Fruit fly (Drosophila melanogaster): ENCODE data around the gene bcd.

Gene bcd

dm6 chr3R:6791189-6791886, 32.1 kb upstream of the bcd start, which contains the start of gene Dfd (continued):
- TF ChIP-seq CG6791 (GFP tag; IDR thresholded peaks at IDR 0.05; ENCODE audit: partially characterized antibody) = peak; percentile 50; the same call in 1 of the 3 replicates
- peak; percentile 55 for TF ChIP-seq bcd (GFP tag; optimal IDR thresholded peaks at IDR 0.05)
- TF ChIP-seq chn (GFP tag; optimal IDR thresholded peaks at IDR 0.05) = peak; percentile 21
- peak; percentile 10 for TF ChIP-seq caup (GFP tag; optimal IDR thresholded peaks at IDR 0.05; ENCODE audit: severe bottlenecking)
- TF ChIP-seq CG17385 (GFP tag; optimal IDR thresholded peaks at IDR 0.05) = peak; percentile 48
- TF ChIP-seq CG11695 (GFP tag; IDR thresholded peaks at IDR 0.05) = 0 out of 3 replicates have a peak, but pooled peaks have one; percentile 35
- no peak for TF ChIP-seq CG14050 (GFP tag; IDR thresholded peaks at IDR 0.05)
- no peak for TF ChIP-seq CG14710 (tag; optimal IDR thresholded peaks at IDR 0.05)
- no peak for TF ChIP-seq Hr51 (GFP tag; optimal IDR thresholded peaks at IDR 0.05)
- 0 out of 2 replicates have a peak, but pooled peaks have one; percentile 32 for TF ChIP-seq CG32767 (GFP tag; IDR thresholded peaks at IDR 0.05)
- TF ChIP-seq Adf1 (GFP tag; IDR thresholded peaks at IDR 0.05) = peak; percentile 66
- TF ChIP-seq knrl (GFP tag; IDR thresholded peaks at IDR 0.05; ENCODE audit: partially characterized antibody) = 0 out of 3 replicates have a peak, but pooled peaks have one; percentile 41
- no peak for TF ChIP-seq CG1233 (GFP tag; optimal IDR thresholded peaks at IDR 0.05)
- no peak for TF ChIP-seq nerfin-2 (GFP tag; IDR thresholded peaks at IDR 0.05; ENCODE audit: partially characterized antibody)
- TF ChIP-seq Deaf1 (tag; optimal IDR thresholded peaks at IDR 0.05) = peak; percentile 84
- no peak for TF ChIP-seq Opbp (GFP tag; IDR thresholded peaks at IDR 0.05; ENCODE audit: partially characterized antibody)
- TF ChIP-seq CG8478 (optimal IDR thresholded peaks at IDR 0.05) = peak; percentile 90
- peak; percentile 50; the same call in 1 of the 2 replicates for TF ChIP-seq CG6689 (GFP tag; IDR thresholded peaks at IDR 0.05)
- TF ChIP-seq pb (GFP tag; optimal IDR thresholded peaks at IDR 0.05) = peak; percentile 6
- TF ChIP-seq tin (GFP tag; optimal IDR thresholded peaks at IDR 0.05) = peak; percentile 26
- TF ChIP-seq Ada2b (GFP tag; IDR thresholded peaks at IDR 0.05) = peak; percentile 53
- TF ChIP-seq stc (GFP tag; IDR thresholded peaks at IDR 0.05) = no peak
- TF ChIP-seq aop (GFP tag; IDR thresholded peaks at IDR 0.05) = no peak
- peak; percentile 51 for TF ChIP-seq CG32532 (GFP tag; IDR thresholded peaks at IDR 0.05)
- no peak for TF ChIP-seq YL-1 (GFP tag; optimal IDR thresholded peaks at IDR 0.05)
- TF ChIP-seq Xbp1 (GFP tag; optimal IDR thresholded peaks at IDR 0.05) = peak; percentile 33
- no peak for TF ChIP-seq CG10274 (GFP tag; optimal IDR thresholded peaks at IDR 0.05)
- no peak for TF ChIP-seq Dll (GFP tag; IDR thresholded peaks at IDR 0.05; ENCODE audit: partially characterized antibody)
- no peak for TF ChIP-seq CG14441 (GFP tag; IDR thresholded peaks at IDR 0.05)
- TF ChIP-seq dpn (GFP tag; optimal IDR thresholded peaks at IDR 0.05) = peak in 1 of 2 experiments; percentile 52
- TF ChIP-seq CG33557 (GFP tag; optimal IDR thresholded peaks at IDR 0.05) = peak; percentile 29
- peak; percentile 6 for TF ChIP-seq CG4820 (GFP tag; optimal IDR thresholded peaks at IDR 0.05)
- TF ChIP-seq zfh1 (GFP tag; IDR thresholded peaks at IDR 0.05) = peak; percentile 29; the same call in 1 of the 3 replicates
- TF ChIP-seq Atf-2 (GFP tag; optimal IDR thresholded peaks at IDR 0.05) = no peak
- no peak for TF ChIP-seq BEAF-32 (GFP tag; optimal IDR thresholded peaks at IDR 0.05)
- TF ChIP-seq Scr (GFP tag; IDR thresholded peaks at IDR 0.05; ENCODE audit: partially characterized antibody) = no peak
- TF ChIP-seq NfI (GFP tag; optimal IDR thresholded peaks at IDR 0.05) = no peak
- TF ChIP-seq CG17829 (tag; optimal IDR thresholded peaks at IDR 0.05) = peak; percentile 52
- no peak for TF ChIP-seq CG7839 (tag; optimal IDR thresholded peaks at IDR 0.05)
- peak; percentile 31; the same call in 1 of the 2 replicates for TF ChIP-seq sisA (GFP tag; IDR thresholded peaks at IDR 0.05)
- TF ChIP-seq oc (tag; optimal IDR thresholded peaks at IDR 0.05) = peak; percentile 74
- TF ChIP-seq Aef1 (GFP tag; IDR thresholded peaks at IDR 0.05) = no peak
- peak; percentile 51 for TF ChIP-seq Hey (tag; optimal IDR thresholded peaks at IDR 0.05)
- TF ChIP-seq dmrt11E (tag; optimal IDR thresholded peaks at IDR 0.05) = peak; percentile 78
- peak; percentile 64; the same call in 1 of the 2 replicates for TF ChIP-seq Ptx1 (GFP tag; IDR thresholded peaks at IDR 0.05)
- TF ChIP-seq CG8388 (GFP tag; optimal IDR thresholded peaks at IDR 0.05) = peak; percentile 42
- peak in 1 of 2 experiments; percentile 87 for TF ChIP-seq tll (GFP tag; optimal IDR thresholded peaks at IDR 0.05)
- TF ChIP-seq CG13775 (GFP tag; optimal IDR thresholded peaks at IDR 0.05) = peak; percentile 42

Measured in whole organism, embryonic.